Worm (Caenorhabditis elegans) whole organism, L1 larva: ENCODE measurements around the gene ZK662.2.

Experiments
- C04F5.9 ChIP-seq: sonication (generic microtip); optimal IDR thresholded peaks from 2 replicates; lab custom pipeline; 2016; ENCODE audit warnings: missing genetic modification characterization, missing compliant biosample characterization
- C16A3.4 ChIP-seq: fragments of 150-350 bp; optimal IDR thresholded peaks from 2 replicates; lab custom pipeline; 2014; ENCODE audit warnings: missing biosample characterization, missing genetic modification characterization
- F16B12.6 ChIP-seq: fragments of 150-350 bp; optimal IDR thresholded peaks from 2 replicates; lab custom pipeline; 2014; ENCODE audit warnings: missing biosample characterization, missing genetic modification characterization
- alr-1 ChIP-seq: fragments of 200-800 bp; sonication (Bioruptor generic); optimal IDR thresholded peaks from 2 replicates; lab custom pipeline; 2018; ENCODE audit warnings: borderline replicate concordance, mild to moderate bottlenecking, missing genetic modification characterization, missing compliant biosample characterization
- aly-2 ChIP-seq: fragments of 150-350 bp; optimal IDR thresholded peaks from 2 replicates; lab custom pipeline; 2014; ENCODE audit warnings: missing biosample characterization, missing genetic modification characterization
- blmp-1 ChIP-seq: fragments of 150-350 bp; optimal IDR thresholded peaks from 2 replicates; lab custom pipeline; 2014; ENCODE audit warnings: missing biosample characterization, missing genetic modification characterization
- ceh-8 ChIP-seq: fragments of 200-800 bp; sonication (Bioruptor generic); optimal IDR thresholded peaks from 2 replicates; lab custom pipeline; 2018; ENCODE audit warnings: mild to moderate bottlenecking, missing genetic modification characterization, moderate library complexity, missing compliant biosample characterization
- ceh-90 ChIP-seq: sonication (generic microtip); optimal IDR thresholded peaks from 2 replicates; lab custom pipeline; 2016; ENCODE audit warnings: missing genetic modification characterization, missing compliant biosample characterization
- ces-1 ChIP-seq: fragments of 150-350 bp; optimal IDR thresholded peaks from 2 replicates; lab custom pipeline; 2014; ENCODE audit warnings: missing biosample characterization, missing genetic modification reagents, missing genetic modification characterization
- dsc-1 ChIP-seq: sonication (generic microtip); optimal IDR thresholded peaks from 2 replicates; lab custom pipeline; 2016; ENCODE audit warnings: mild to moderate bottlenecking, missing genetic modification characterization, missing compliant biosample characterization
- efl-3 ChIP-seq: fragments of 200-800 bp; sonication (Bioruptor generic); optimal IDR thresholded peaks from 2 replicates; lab custom pipeline; 2018; ENCODE audit warnings: mild to moderate bottlenecking, missing genetic modification characterization, missing compliant biosample characterization
- egl-13 ChIP-seq: sonication (generic microtip); optimal IDR thresholded peaks from 2 replicates; lab custom pipeline; 2016; ENCODE audit warnings: missing genotype, missing genetic modification reagents, missing genetic modification characterization, missing compliant biosample characterization
- fkh-10 ChIP-seq: sonication (generic microtip); optimal IDR thresholded peaks from 2 replicates; lab custom pipeline; 2017; ENCODE audit warnings: missing biosample characterization, missing genetic modification reagents, missing genetic modification characterization
- fkh-4 ChIP-seq: sonication (generic microtip); optimal IDR thresholded peaks from 2 replicates; lab custom pipeline; 2016; ENCODE audit warnings: missing compliant biosample characterization, missing genetic modification characterization, borderline replicate concordance
- fkh-8 ChIP-seq: sonication (generic microtip); optimal IDR thresholded peaks from 2 replicates; lab custom pipeline; 2016; ENCODE audit warnings: mild to moderate bottlenecking, missing genetic modification characterization, missing compliant biosample characterization
- fos-1 ChIP-seq: fragments of 150-350 bp; optimal IDR thresholded peaks from 2 replicates; lab custom pipeline; 2014; ENCODE audit warnings: missing biosample characterization, missing genetic modification characterization
- grh-1 ChIP-seq: fragments of 200-800 bp; sonication (Bioruptor generic); IDR thresholded peaks from 2 replicates; pipeline ENCODE4 v1.3.6; 2022; ENCODE audit warnings: missing genetic modification reagents, missing genetic modification characterization, missing compliant biosample characterization
- hlh-17 ChIP-seq: fragments of 200-800 bp; sonication (Bioruptor generic); optimal IDR thresholded peaks from 2 replicates; lab custom pipeline; 2018; ENCODE audit warnings: missing genetic modification characterization, mild to moderate bottlenecking, missing compliant biosample characterization, moderate library complexity, borderline replicate concordance
- hlh-4 ChIP-seq: sonication (generic microtip); optimal IDR thresholded peaks from 2 replicates; lab custom pipeline; 2016; ENCODE audit warnings: mild to moderate bottlenecking, missing genetic modification characterization, missing compliant biosample characterization
- hpl-2 ChIP-seq: fragments of 150-350 bp; optimal IDR thresholded peaks from 2 replicates; lab custom pipeline; 2014; ENCODE audit warnings: missing biosample characterization, missing genetic modification reagents, missing genetic modification characterization
- irx-1 ChIP-seq: sonication (generic microtip); optimal IDR thresholded peaks from 2 replicates; lab custom pipeline; 2016; ENCODE audit warnings: missing genetic modification characterization, missing compliant biosample characterization
- lin-14 ChIP-seq: fragments of 200-800 bp; sonication (Bioruptor generic); optimal IDR thresholded peaks from 2 replicates; lab custom pipeline; 2018; ENCODE audit warnings: mild to moderate bottlenecking, missing genetic modification characterization, moderate library complexity, missing compliant biosample characterization
- lin-35 ChIP-seq, 2 experiments: fragments of 150-350 bp; optimal IDR thresholded peaks; 2 replicates each; lab custom pipeline; 2014; ENCODE audit warnings: missing biosample characterization in 2 of 2, missing genetic modification characterization in 2 of 2, missing genetic modification reagents in 2 of 2
- lin-39 ChIP-seq: fragments of 150-350 bp; optimal IDR thresholded peaks from 2 replicates; lab custom pipeline; 2014; ENCODE audit warnings: missing biosample characterization, missing genetic modification reagents, missing genetic modification characterization
- lir-3 ChIP-seq: sonication (generic microtip); optimal IDR thresholded peaks from 2 replicates; lab custom pipeline; 2016; ENCODE audit warnings: mild to moderate bottlenecking, missing genetic modification characterization, moderate library complexity, missing compliant biosample characterization; ENCODE audit not compliant: poor library complexity
- lsy-2 ChIP-seq, 2 experiments: fragments of 150-350 bp; optimal IDR thresholded peaks; 2 replicates each; lab custom pipeline; 2014; ENCODE audit warnings: missing biosample characterization in 2 of 2, missing genetic modification characterization in 2 of 2
- mab-9 ChIP-seq: fragments of 200-800 bp; sonication (Bioruptor generic); IDR thresholded peaks from 2 replicates; pipeline ENCODE4 v1.3.6; 2022; ENCODE audit warnings: missing genetic modification reagents, missing genetic modification characterization, missing compliant biosample characterization
- mdl-1 ChIP-seq, 2 experiments: fragments of 150-350 bp; optimal IDR thresholded peaks; 2 replicates each; lab custom pipeline; 2014 to 2017; ENCODE audit warnings: missing biosample characterization in 2 of 2, missing genetic modification characterization in 2 of 2, inconsistent platforms in 1 of 2
- mef-2 ChIP-seq: fragments of 150-350 bp; optimal IDR thresholded peaks from 2 replicates; lab custom pipeline; 2014; ENCODE audit warnings: missing biosample characterization, missing genetic modification characterization
- mep-1 ChIP-seq: fragments of 150-350 bp; optimal IDR thresholded peaks from 2 replicates; lab custom pipeline; 2014; ENCODE audit warnings: missing biosample characterization, missing genetic modification characterization
- nhr-11 ChIP-seq: fragments of 150-350 bp; optimal IDR thresholded peaks from 2 replicates; lab custom pipeline; 2014; ENCODE audit warnings: missing biosample characterization, missing genetic modification characterization
- nhr-237 ChIP-seq: fragments of 150-350 bp; optimal IDR thresholded peaks from 2 replicates; lab custom pipeline; 2014; ENCODE audit warnings: missing biosample characterization, missing genetic modification characterization
- nhr-47 ChIP-seq: sonication (generic microtip); optimal IDR thresholded peaks from 2 replicates; lab custom pipeline; 2016; ENCODE audit warnings: mild to moderate bottlenecking, missing genetic modification characterization, moderate library complexity, missing compliant biosample characterization
- nhr-71 ChIP-seq: sonication (generic microtip); optimal IDR thresholded peaks from 2 replicates; lab custom pipeline; 2016; ENCODE audit warnings: mild to moderate bottlenecking, missing genetic modification characterization, moderate library complexity, missing compliant biosample characterization
- nhr-77 ChIP-seq: fragments of 150-350 bp; optimal IDR thresholded peaks from 2 replicates; lab custom pipeline; 2014; ENCODE audit warnings: missing biosample characterization, missing genetic modification characterization
- nhr-85 ChIP-seq: sonication (generic microtip); peaks from one replicate; lab custom pipeline; 2016; ENCODE audit warnings: missing genetic modification characterization, inconsistent platforms, missing compliant biosample characterization
- pag-3 ChIP-seq: sonication (generic microtip); optimal IDR thresholded peaks from 2 replicates; lab custom pipeline; 2017; ENCODE audit warnings: missing genetic modification characterization, mild to moderate bottlenecking, missing compliant biosample characterization, antibody characterized with exemption, borderline replicate concordance; ENCODE audit not compliant: insufficient read depth
- skn-1 ChIP-seq: fragments of 150-350 bp; optimal IDR thresholded peaks from 2 replicates; lab custom pipeline; 2014; ENCODE audit warnings: missing biosample characterization, missing genetic modification characterization
- snpc-4 ChIP-seq: fragments of 150-350 bp; optimal IDR thresholded peaks from 2 replicates; lab custom pipeline; 2014; ENCODE audit warnings: missing biosample characterization, missing genetic modification characterization
- sox-4 ChIP-seq: sonication (generic microtip); optimal IDR thresholded peaks from 2 replicates; lab custom pipeline; 2016; ENCODE audit warnings: missing genetic modification characterization, missing compliant biosample characterization
- sptf-1 ChIP-seq: fragments of 150-350 bp; optimal IDR thresholded peaks from 2 replicates; lab custom pipeline; 2014; ENCODE audit warnings: missing biosample characterization, missing genetic modification characterization
- sup-37 ChIP-seq: fragments of 200-800 bp; sonication (Bioruptor generic); optimal IDR thresholded peaks from 2 replicates; lab custom pipeline; 2018; ENCODE audit warnings: mild to moderate bottlenecking, missing genetic modification characterization, missing compliant biosample characterization
- swsn-7 ChIP-seq: sonication (generic microtip); optimal IDR thresholded peaks from 2 replicates; lab custom pipeline; 2016; ENCODE audit warnings: missing genetic modification characterization, missing compliant biosample characterization
- tbx-2 ChIP-seq: sonication (generic microtip); optimal IDR thresholded peaks from 2 replicates; lab custom pipeline; 2016; ENCODE audit warnings: missing genetic modification characterization, missing compliant biosample characterization
- tlp-1 ChIP-seq: fragments of 150-350 bp; optimal IDR thresholded peaks from 2 replicates; lab custom pipeline; 2014; ENCODE audit warnings: missing biosample characterization, missing genetic modification characterization
- unc-62 ChIP-seq: fragments of 150-350 bp; optimal IDR thresholded peaks from 2 replicates; lab custom pipeline; 2014; ENCODE audit warnings: missing biosample characterization, missing genetic modification reagents, missing genetic modification characterization
- unc-86 ChIP-seq: sonication (generic microtip); optimal IDR thresholded peaks from 2 replicates; lab custom pipeline; 2016; ENCODE audit warnings: missing genetic modification characterization, missing compliant biosample characterization
- unc-98 ChIP-seq: fragments of 200-800 bp; sonication (Bioruptor generic); IDR thresholded peaks from 2 replicates; pipeline ENCODE4 v1.3.6; 2022; ENCODE audit warnings: missing genetic modification characterization, missing compliant biosample characterization
- vab-15 ChIP-seq: sonication (generic microtip); optimal IDR thresholded peaks from 2 replicates; lab custom pipeline; 2017; ENCODE audit warnings: missing genotype, mild to moderate bottlenecking, missing genetic modification characterization, missing compliant biosample characterization
- xbp-1 ChIP-seq: sonication (generic microtip); optimal IDR thresholded peaks from 2 replicates; lab custom pipeline; 2016; ENCODE audit warnings: missing genetic modification characterization, missing compliant biosample characterization
- zag-1 ChIP-seq: fragments of 150-350 bp; optimal IDR thresholded peaks from 2 replicates; lab custom pipeline; 2014; ENCODE audit warnings: missing biosample characterization, missing genetic modification characterization
- zip-4 ChIP-seq: fragments of 200-800 bp; sonication (Bioruptor generic); optimal IDR thresholded peaks from 2 replicates; lab custom pipeline; 2018; ENCODE audit warnings: mild to moderate bottlenecking, missing genetic modification characterization, moderate library complexity, missing compliant biosample characterization
- ztf-11 ChIP-seq, 2 experiments: sonication (generic microtip); optimal IDR thresholded peaks; 2 replicates each; lab custom pipeline; 2016 to 2017; ENCODE audit warnings: missing genetic modification characterization in 2 of 2, missing biosample characterization in 1 of 2, missing compliant biosample characterization in 1 of 2
- ztf-4 ChIP-seq: fragments of 150-350 bp; optimal IDR thresholded peaks from 2 replicates; lab custom pipeline; 2014; ENCODE audit warnings: missing biosample characterization, missing genetic modification characterization

ZK662.2 gene

ce11 chrX:15700220-15700619, 3.7 kb downstream of the ZK662.2 start (continued):
- TF ChIP-seq sox-4 (tag; lab: Kevin White, UChicago), result no peak
- no peak for TF ChIP-seq alr-1 (tag; lab: Kevin White, UChicago)
- TF ChIP-seq nhr-237 (tag; lab: Kevin White, UChicago), result no peak
- TF ChIP-seq lir-3 (tag; lab: Kevin White, UChicago), result no peak
- TF ChIP-seq egl-13 (tag; lab: Kevin White, UChicago), result no peak
- no peak for TF ChIP-seq dsc-1 (tag; lab: Kevin White, UChicago)
- no peak for TF ChIP-seq C04F5.9 (tag; lab: Kevin White, UChicago)
- TF ChIP-seq zip-4, result no peak
- no peak for TF ChIP-seq nhr-11 (tag; lab: Kevin White, UChicago)
- no peak for TF ChIP-seq hlh-17 (GFP tag; lab: Kevin White, UChicago)
- TF ChIP-seq mep-1 (tag; lab: Kevin White, UChicago), result no peak
- TF ChIP-seq ceh-8, result no peak
- TF ChIP-seq lsy-2 (tag; optimal IDR thresholded peaks at IDR 0.05; lab: Kevin White, UChicago), result no peak
- TF ChIP-seq ces-1 (GFP tag; lab: Kevin White, UChicago), result no peak
- no peak for TF ChIP-seq sup-37 (GFP tag; lab: Kevin White, UChicago)
- no peak for TF ChIP-seq ztf-4 (tag; lab: Kevin White, UChicago)
- no peak for TF ChIP-seq pag-3
- no peak for TF ChIP-seq lin-39 (tag; lab: Kevin White, UChicago)
- TF ChIP-seq mab-9 (GFP tag; lab: Robert Waterston, UW), result no peak
- TF ChIP-seq hlh-4 (tag; lab: Kevin White, UChicago), result no peak
- TF ChIP-seq lin-35 (GFP tag; optimal IDR thresholded peaks at IDR 0.05; lab: Kevin White, UChicago), result peak in 1 of 2 experiments; percentile 17
- no peak for TF ChIP-seq fkh-8 (tag; lab: Kevin White, UChicago)
- TF ChIP-seq tbx-2 (tag; lab: Kevin White, UChicago), result peak; percentile 18
- TF ChIP-seq unc-98 (GFP tag; lab: Robert Waterston, UW), result no peak
- TF ChIP-seq xbp-1 (tag; lab: Kevin White, UChicago), result no peak
- TF ChIP-seq unc-62 (GFP tag; lab: Kevin White, UChicago), result no peak
- TF ChIP-seq zag-1 (tag; lab: Kevin White, UChicago), result no peak
- no peak for TF ChIP-seq nhr-47 (tag; lab: Kevin White, UChicago)
- TF ChIP-seq lin-14 (GFP tag; lab: Kevin White, UChicago), result peak; percentile 74
- TF ChIP-seq unc-86, result no peak
- no peak for TF ChIP-seq mef-2 (tag; lab: Kevin White, UChicago)
- TF ChIP-seq nhr-77 (tag; lab: Kevin White, UChicago), result no peak
- TF ChIP-seq sptf-1 (tag; lab: Kevin White, UChicago), result no peak
- TF ChIP-seq fos-1 (tag; lab: Kevin White, UChicago), result peak; percentile 3
- TF ChIP-seq ztf-11 (tag; optimal IDR thresholded peaks at IDR 0.05; lab: Kevin White, UChicago), result no peak
- no peak for TF ChIP-seq vab-15 (tag; lab: Kevin White, UChicago)
- no peak for TF ChIP-seq swsn-7 (tag; lab: Kevin White, UChicago)
- TF ChIP-seq fkh-10 (GFP tag; lab: Kevin White, UChicago), result no peak
- TF ChIP-seq mdl-1 (tag; optimal IDR thresholded peaks at IDR 0.05; lab: Kevin White, UChicago), result peak in 1 of 2 experiments; percentile 67
- TF ChIP-seq efl-3 (GFP tag; lab: Kevin White, UChicago), result no peak
- no peak for TF ChIP-seq hpl-2 (GFP tag; lab: Kevin White, UChicago)
- TF ChIP-seq grh-1 (GFP tag; lab: Robert Waterston, UW), result no peak
- no peak for TF ChIP-seq aly-2 (tag; lab: Kevin White, UChicago)
- TF ChIP-seq nhr-71 (tag; lab: Kevin White, UChicago), result peak; percentile 39
- TF ChIP-seq blmp-1, result peak; percentile 61
- TF ChIP-seq irx-1 (tag; lab: Kevin White, UChicago), result no peak
- TF ChIP-seq skn-1, result no peak
- TF ChIP-seq C16A3.4 (tag; lab: Kevin White, UChicago), result no peak
- no peak for TF ChIP-seq fkh-4 (tag; lab: Kevin White, UChicago)
- TF ChIP-seq nhr-85 (tag; lab: Kevin White, UChicago), result peak; percentile 91
- no peak for TF ChIP-seq snpc-4
- TF ChIP-seq F16B12.6, result no peak
- TF ChIP-seq tlp-1 (tag; lab: Kevin White, UChicago), result no peak
- no peak for TF ChIP-seq ceh-90 (tag; lab: Kevin White, UChicago)
